Fruit fly (Drosophila melanogaster) whole organism, adult: ENCODE results near the gene salt.

Source experiments
- CG7101 ChIP-seq: fragments of 200-800 bp; sonication (Bioruptor generic); optimal IDR thresholded peaks from 2 replicates; lab custom pipeline; 2018; ENCODE audit warnings: missing biosample characterization, mild to moderate bottlenecking, missing genetic modification characterization, moderate library complexity
- Crg-1 ChIP-seq: fragments of 200-800 bp; sonication (Bioruptor generic); optimal IDR thresholded peaks from 2 replicates; lab custom pipeline; 2016; ENCODE audit warnings: missing biosample characterization, missing genetic modification characterization
- cnc ChIP-seq, 2 experiments: fragments of >200 bp; optimal IDR thresholded peaks; 2 replicates each; lab custom pipeline; 2017

DNA sequence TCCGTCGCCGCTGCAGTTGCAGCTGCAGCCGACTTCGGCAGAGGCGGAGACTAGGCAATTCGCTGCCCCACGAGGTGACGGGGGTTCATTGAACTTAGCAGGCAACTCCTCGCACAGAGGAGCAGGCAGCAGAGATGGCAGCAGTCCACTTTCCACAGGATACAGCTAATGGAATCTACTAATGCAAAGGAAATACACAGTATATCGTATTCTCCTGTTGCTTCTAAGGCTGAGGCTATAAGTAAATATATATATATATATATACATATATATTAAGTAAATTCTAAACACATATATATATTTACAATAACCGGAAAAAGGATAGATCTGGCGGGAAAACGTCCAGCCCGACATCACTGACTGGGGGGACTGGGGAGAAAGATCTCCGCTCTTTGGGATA, 51.1 kb downstream of the salt start:
- TF ChIP-seq cnc (optimal IDR thresholded peaks at IDR 0.05; lab: Kevin White, UChicago) (no peak), Crg-1 (GFP tag; lab: Kevin White, UChicago) (no peak), CG7101 (tag; lab: Kevin White, UChicago) (no peak)
